Worm (Caenorhabditis elegans) whole organism, early embryonic: ENCODE data around the gene str-82.

Experiments used
- aly-1 ChIP-seq: sonication (generic microtip); optimal IDR thresholded peaks from 2 replicates; lab custom pipeline; 2016; ENCODE audit warnings: missing genetic modification characterization, missing compliant biosample characterization
- ama-1 ChIP-seq: fragments of 150-350 bp; optimal IDR thresholded peaks from 2 replicates; lab custom pipeline; 2014
- ets-7 ChIP-seq: sonication (generic microtip); optimal IDR thresholded peaks from 2 replicates; lab custom pipeline; 2016; ENCODE audit warnings: missing genotype, missing genetic modification characterization, missing compliant biosample characterization
- flt-1 ChIP-seq: fragments of 200-800 bp; sonication (Bioruptor generic); IDR thresholded peaks from 2 replicates; pipeline ENCODE4 v1.3.6; 2022; ENCODE audit warnings: missing genetic modification characterization, missing compliant biosample characterization
- hmbx-1 ChIP-seq: sonication (generic microtip); optimal IDR thresholded peaks from 2 replicates; lab custom pipeline; 2016; ENCODE audit warnings: mild to moderate bottlenecking, missing genetic modification characterization, missing compliant biosample characterization
- hnd-1 ChIP-seq: sonication (generic microtip); optimal IDR thresholded peaks from 2 replicates; lab custom pipeline; 2016; ENCODE audit warnings: missing genetic modification characterization, missing compliant biosample characterization
- pes-1 ChIP-seq: fragments of 200-800 bp; sonication (Bioruptor generic); IDR thresholded peaks from 2 replicates; pipeline ENCODE4 v1.3.6; 2022; ENCODE audit warnings: missing genetic modification reagents, missing genetic modification characterization, missing compliant biosample characterization
- scrt-1 ChIP-seq: fragments of 200-800 bp; sonication (Bioruptor generic); IDR thresholded peaks from 2 replicates; pipeline ENCODE4 v1.3.6; 2022; ENCODE audit warnings: missing genetic modification characterization, missing compliant biosample characterization
- sea-1 ChIP-seq: fragments of 200-800 bp; sonication (Bioruptor generic); conservative IDR thresholded peaks from 2 replicates; pipeline ENCODE4 v1.3.6; 2022; ENCODE audit warnings: missing genetic modification characterization, missing compliant biosample characterization
- tra-4 ChIP-seq: sonication (generic microtip); optimal IDR thresholded peaks from 2 replicates; lab custom pipeline; 2017; ENCODE audit warnings: missing genetic modification characterization, missing compliant biosample characterization

DNA sequence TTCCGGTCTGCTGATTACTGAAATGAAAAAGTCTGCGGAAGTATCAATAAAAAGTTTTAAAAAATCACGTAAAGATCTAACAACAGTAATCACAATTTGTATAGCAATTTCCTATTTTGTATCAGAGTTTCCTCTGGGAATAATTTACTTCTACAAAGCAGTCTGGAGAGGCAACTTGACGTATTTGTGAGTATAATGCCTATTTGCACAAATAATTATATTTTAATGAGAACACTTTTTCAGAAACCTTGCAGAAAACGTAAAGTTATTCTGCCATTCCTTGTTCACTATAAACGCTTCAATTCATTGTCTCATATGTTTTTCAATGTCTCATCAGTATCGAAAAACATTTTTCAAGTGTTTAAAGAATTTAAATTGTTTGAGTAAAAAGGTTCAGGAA is 44.1 kb downstream of the str-82 start:
- TF ChIP-seq ama-1 (lab: Kevin White, UChicago): no peak
- TF ChIP-seq scrt-1 (GFP tag; lab: Robert Waterston, UW): no peak
- no peak for TF ChIP-seq tra-4 (tag; lab: Kevin White, UChicago)
- TF ChIP-seq sea-1 (GFP tag; lab: Robert Waterston, UW): no peak
- no peak for TF ChIP-seq aly-1 (tag; lab: Kevin White, UChicago)
- TF ChIP-seq ets-7 (tag; lab: Kevin White, UChicago): no peak
- TF ChIP-seq hmbx-1 (tag; lab: Kevin White, UChicago): no peak
- no peak for TF ChIP-seq pes-1 (GFP tag; lab: Robert Waterston, UW)
- TF ChIP-seq hnd-1 (tag; lab: Kevin White, UChicago): no peak
- no peak for TF ChIP-seq flt-1 (GFP tag; lab: Robert Waterston, UW)
